Worm (Caenorhabditis elegans) whole organism, L1 larva: Measurements from ENCODE around the gene F49E12.8.

Experiments used
- C16A3.4 ChIP-seq: fragments of 150-350 bp; optimal IDR thresholded peaks from 2 replicates; lab custom pipeline; 2014; ENCODE audit warnings: missing biosample characterization, missing genetic modification characterization
- efl-3 ChIP-seq: fragments of 200-800 bp; sonication (Bioruptor generic); optimal IDR thresholded peaks from 2 replicates; lab custom pipeline; 2018; ENCODE audit warnings: mild to moderate bottlenecking, missing genetic modification characterization, missing compliant biosample characterization
- fkh-10 ChIP-seq: sonication (generic microtip); optimal IDR thresholded peaks from 2 replicates; lab custom pipeline; 2017; ENCODE audit warnings: missing biosample characterization, missing genetic modification reagents, missing genetic modification characterization
- lin-39 ChIP-seq: fragments of 150-350 bp; optimal IDR thresholded peaks from 2 replicates; lab custom pipeline; 2014; ENCODE audit warnings: missing biosample characterization, missing genetic modification reagents, missing genetic modification characterization
- lsy-2 ChIP-seq, 2 experiments: fragments of 150-350 bp; optimal IDR thresholded peaks; 2 replicates each; lab custom pipeline; 2014; ENCODE audit warnings: missing biosample characterization in 2 of 2, missing genetic modification characterization in 2 of 2
- nhr-237 ChIP-seq: fragments of 150-350 bp; optimal IDR thresholded peaks from 2 replicates; lab custom pipeline; 2014; ENCODE audit warnings: missing biosample characterization, missing genetic modification characterization
- nhr-47 ChIP-seq: sonication (generic microtip); optimal IDR thresholded peaks from 2 replicates; lab custom pipeline; 2016; ENCODE audit warnings: mild to moderate bottlenecking, missing genetic modification characterization, moderate library complexity, missing compliant biosample characterization
- nhr-76 ChIP-seq: sonication (generic microtip); optimal IDR thresholded peaks from 2 replicates; lab custom pipeline; 2017; ENCODE audit warnings: missing biosample characterization, missing genetic modification characterization
- pax-3 ChIP-seq: fragments of 200-800 bp; sonication (Bioruptor generic); optimal IDR thresholded peaks from 2 replicates; lab custom pipeline; 2018; ENCODE audit warnings: mild to moderate bottlenecking, missing genetic modification characterization, moderate library complexity, missing compliant biosample characterization
- pqm-1 ChIP-seq: sonication (generic microtip); optimal IDR thresholded peaks from 3 replicates; lab custom pipeline; 2017; ENCODE audit warnings: missing biosample characterization, missing genetic modification characterization
- unc-130 ChIP-seq: fragments of 150-350 bp; optimal IDR thresholded peaks from 2 replicates; lab custom pipeline; 2017; ENCODE audit warnings: missing biosample characterization, missing genetic modification characterization, inconsistent platforms
- unc-86 ChIP-seq: sonication (generic microtip); optimal IDR thresholded peaks from 2 replicates; lab custom pipeline; 2016; ENCODE audit warnings: missing genetic modification characterization, missing compliant biosample characterization
- zag-1 ChIP-seq: fragments of 150-350 bp; optimal IDR thresholded peaks from 2 replicates; lab custom pipeline; 2014; ENCODE audit warnings: missing biosample characterization, missing genetic modification characterization
- ztf-11 ChIP-seq, 2 experiments: sonication (generic microtip); optimal IDR thresholded peaks; 2 replicates each; lab custom pipeline; 2016 to 2017; ENCODE audit warnings: missing genetic modification characterization in 2 of 2, missing biosample characterization in 1 of 2, missing compliant biosample characterization in 1 of 2

DNA sequence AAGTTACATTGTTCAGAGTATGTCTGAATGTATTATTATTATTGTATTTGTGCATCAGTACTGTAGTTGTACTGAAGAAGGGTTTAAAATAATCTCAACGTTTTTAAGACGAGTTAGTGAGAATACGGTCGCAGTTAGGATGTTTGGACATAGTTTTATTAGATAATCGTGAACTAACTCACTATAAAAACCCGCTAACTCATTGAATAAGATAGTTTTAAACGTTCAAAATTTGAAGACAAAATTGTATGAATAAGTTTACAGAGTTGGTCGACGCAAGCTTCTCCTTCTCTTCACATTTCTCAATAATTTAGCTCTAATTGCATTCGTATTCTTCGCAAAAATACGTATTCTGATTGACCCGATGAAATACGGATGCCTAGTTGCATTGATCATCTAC lies 24.9 kb upstream of the F49E12.8 start:
- TF ChIP-seq C16A3.4 (tag; lab: Kevin White, UChicago), result no peak
- TF ChIP-seq unc-130 (tag; lab: Kevin White, UChicago), result no peak
- no peak for TF ChIP-seq fkh-10 (GFP tag; lab: Kevin White, UChicago)
- no peak for TF ChIP-seq nhr-76 (tag; lab: Kevin White, UChicago)
- TF ChIP-seq efl-3, result no peak
- TF ChIP-seq nhr-237 (tag; lab: Kevin White, UChicago), result no peak
- no peak for TF ChIP-seq unc-86
- no peak for TF ChIP-seq lin-39
- TF ChIP-seq lsy-2 (tag; optimal IDR thresholded peaks at IDR 0.05; lab: Kevin White, UChicago), result peak in 1 of 2 experiments; percentile 41
- no peak for TF ChIP-seq pax-3 (tag; lab: Kevin White, UChicago)
- no peak for TF ChIP-seq nhr-47
- TF ChIP-seq zag-1 (tag; lab: Kevin White, UChicago), result no peak
- TF ChIP-seq ztf-11 (tag; optimal IDR thresholded peaks at IDR 0.05; lab: Kevin White, UChicago), result no peak
- TF ChIP-seq pqm-1 (tag; lab: Kevin White, UChicago), result no peak
